Worm (Caenorhabditis elegans) whole organism, late embryonic: Measurements from ENCODE around the gene C49C3.7.
"Not testable (repeated sequence)": the region's sequence is repeated elsewhere in the genome, so short reads cannot be mapped to it uniquely, and the experiment has no call there.

Experiments used
- C08G9.2 ChIP-seq: sonication (generic microtip); optimal IDR thresholded peaks from 2 replicates; lab custom pipeline; 2016; ENCODE audit warnings: mild to moderate bottlenecking, missing genetic modification characterization, moderate library complexity, missing compliant biosample characterization
- K09A11.1 ChIP-seq: sonication (generic microtip); optimal IDR thresholded peaks from 2 replicates; lab custom pipeline; 2017; ENCODE audit warnings: antibody characterized with exemption, mild to moderate bottlenecking, missing genetic modification characterization, missing compliant biosample characterization; ENCODE audit not compliant: insufficient read depth
- T23F11.4 ChIP-seq: fragments of 200-800 bp; sonication (Bioruptor generic); optimal IDR thresholded peaks from 2 replicates; lab custom pipeline; 2018; ENCODE audit warnings: mild to moderate bottlenecking, missing genetic modification characterization, missing compliant biosample characterization
- Y22D7AL.16 ChIP-seq: sonication (generic microtip); optimal IDR thresholded peaks from 2 replicates; lab custom pipeline; 2016; ENCODE audit warnings: missing genetic modification characterization, missing compliant biosample characterization
- ceh-18 ChIP-seq: sonication (generic microtip); optimal IDR thresholded peaks from 2 replicates; lab custom pipeline; 2016; ENCODE audit warnings: missing genetic modification characterization, missing compliant biosample characterization
- ceh-24 ChIP-seq: sonication (generic microtip); optimal IDR thresholded peaks from 2 replicates; lab custom pipeline; 2016; ENCODE audit warnings: mild to moderate bottlenecking, missing genetic modification characterization, missing compliant biosample characterization
- ceh-30 ChIP-seq: fragments of 150-350 bp; optimal IDR thresholded peaks from 2 replicates; lab custom pipeline; 2014; ENCODE audit warnings: missing biosample characterization, missing genetic modification characterization
- ceh-31 ChIP-seq: sonication (generic microtip); optimal IDR thresholded peaks from 2 replicates; lab custom pipeline; 2016; ENCODE audit warnings: missing genetic modification characterization, missing compliant biosample characterization
- ceh-45 ChIP-seq: fragments of 200-800 bp; sonication (Bioruptor generic); IDR thresholded peaks from 2 replicates; pipeline ENCODE4 v1.3.6; 2022; ENCODE audit warnings: missing genetic modification reagents, missing genetic modification characterization, missing compliant biosample characterization
- che-1 ChIP-seq: sonication (generic microtip); optimal IDR thresholded peaks from 2 replicates; lab custom pipeline; 2016; ENCODE audit warnings: mild to moderate bottlenecking, missing genetic modification characterization, missing compliant biosample characterization
- dve-1 ChIP-seq: sonication (generic microtip); optimal IDR thresholded peaks from 2 replicates; lab custom pipeline; 2017; ENCODE audit warnings: antibody characterized with exemption, mild to moderate bottlenecking, missing genetic modification characterization, missing compliant biosample characterization
- elt-2 ChIP-seq: sonication (generic microtip); optimal IDR thresholded peaks from 2 replicates; lab custom pipeline; 2016; ENCODE audit warnings: missing genetic modification reagents, missing genetic modification characterization, missing compliant biosample characterization
- fkh-6 ChIP-seq: sonication (generic microtip); optimal IDR thresholded peaks from 2 replicates; lab custom pipeline; 2016; ENCODE audit warnings: missing genetic modification characterization, missing compliant biosample characterization
- gmeb-2 ChIP-seq: sonication (generic microtip); optimal IDR thresholded peaks from 2 replicates; lab custom pipeline; 2016; ENCODE audit warnings: missing genetic modification characterization, inconsistent platforms, missing compliant biosample characterization
- hlh-13 ChIP-seq: fragments of 200-800 bp; sonication (Bioruptor generic); optimal IDR thresholded peaks from 2 replicates; lab custom pipeline; 2018; ENCODE audit warnings: mild to moderate bottlenecking, missing genetic modification characterization, missing compliant biosample characterization
- lim-6 ChIP-seq: sonication (generic microtip); optimal IDR thresholded peaks from 2 replicates; lab custom pipeline; 2016; ENCODE audit warnings: missing genetic modification characterization, missing compliant biosample characterization
- nfya-1 ChIP-seq: sonication (generic microtip); optimal IDR thresholded peaks from 2 replicates; lab custom pipeline; 2017; ENCODE audit warnings: missing genetic modification characterization, mild to moderate bottlenecking, missing compliant biosample characterization, antibody characterized with exemption, moderate library complexity
- nhr-11 ChIP-seq: fragments of 150-350 bp; optimal IDR thresholded peaks from 2 replicates; lab custom pipeline; 2014; ENCODE audit warnings: missing biosample characterization, missing genetic modification characterization
- odd-2 ChIP-seq: sonication (generic microtip); optimal IDR thresholded peaks from 2 replicates; lab custom pipeline; 2017; ENCODE audit warnings: antibody characterized with exemption, mild to moderate bottlenecking, missing genetic modification characterization, missing compliant biosample characterization
- pax-1 ChIP-seq: fragments of 150-350 bp; optimal IDR thresholded peaks from 2 replicates; lab custom pipeline; 2014; ENCODE audit warnings: missing biosample characterization, missing genetic modification characterization
- pha-4 ChIP-seq: fragments of 150-350 bp; optimal IDR thresholded peaks from 2 replicates; lab custom pipeline; 2018; ENCODE audit warnings: missing biosample characterization, missing genetic modification reagents, missing genetic modification characterization
- pqm-1 ChIP-seq: sonication (generic microtip); optimal IDR thresholded peaks from 2 replicates; lab custom pipeline; 2016; ENCODE audit warnings: missing genetic modification characterization, missing compliant biosample characterization
- pros-1 ChIP-seq: fragments of 150-350 bp; optimal IDR thresholded peaks from 2 replicates; lab custom pipeline; 2014; ENCODE audit warnings: missing biosample characterization, missing genetic modification reagents, missing genetic modification characterization
- ref-2 ChIP-seq: sonication (generic microtip); optimal IDR thresholded peaks from 2 replicates; lab custom pipeline; 2016; ENCODE audit warnings: missing genetic modification characterization, missing compliant biosample characterization
- sox-2 ChIP-seq: fragments of 200-800 bp; sonication (Bioruptor generic); IDR thresholded peaks from 2 replicates; pipeline ENCODE4 v1.3.6; 2022; ENCODE audit warnings: missing genetic modification reagents, missing genetic modification characterization, missing compliant biosample characterization
- tbx-2 ChIP-seq: sonication (generic microtip); optimal IDR thresholded peaks from 2 replicates; lab custom pipeline; 2016; ENCODE audit warnings: missing genetic modification characterization, missing compliant biosample characterization
- tbx-7 ChIP-seq: sonication (generic microtip); optimal IDR thresholded peaks from 2 replicates; lab custom pipeline; 2016; ENCODE audit warnings: missing genotype, missing genetic modification characterization, missing compliant biosample characterization
- ttx-3 ChIP-seq: sonication (generic microtip); optimal IDR thresholded peaks from 2 replicates; lab custom pipeline; 2016; ENCODE audit warnings: missing genetic modification reagents, missing genetic modification characterization, missing compliant biosample characterization
- unc-42 ChIP-seq: sonication (generic microtip); optimal IDR thresholded peaks from 2 replicates; lab custom pipeline; 2016; ENCODE audit warnings: missing genotype, missing genetic modification characterization, missing compliant biosample characterization
- zip-5 ChIP-seq: sonication (generic microtip); optimal IDR thresholded peaks from 2 replicates; lab custom pipeline; 2016; ENCODE audit warnings: missing genetic modification characterization, missing compliant biosample characterization

C49C3.7 gene

DNA sequence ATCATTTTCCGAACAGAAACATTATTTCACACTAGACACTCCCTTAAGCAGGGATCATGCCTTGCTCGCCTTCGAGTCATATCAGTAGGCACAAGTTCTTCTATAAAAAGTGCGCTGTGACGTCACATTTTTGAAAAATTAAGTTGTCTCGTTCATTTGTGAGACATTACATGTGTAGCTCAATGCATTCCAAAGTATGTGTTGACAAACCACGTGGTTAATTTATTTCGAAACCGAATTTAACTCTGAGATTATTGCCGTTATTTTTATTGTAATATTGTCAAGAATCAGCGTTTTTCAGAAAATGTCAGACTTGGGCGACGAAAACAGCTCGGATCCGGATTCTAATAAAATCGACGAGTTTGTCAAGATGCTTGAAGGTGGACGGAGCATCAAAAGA lies 37.9 kb upstream of the C49C3.7 start, which contains the start of gene T28F3.5:
TSS of gene T28F3.5 (plus strand) at position 301 of the 400 bp plus-strand sequence.
- TF ChIP-seq pros-1 (tag; lab: Kevin White, UChicago), result no peak
- no peak for TF ChIP-seq odd-2 (tag; lab: Kevin White, UChicago)
- TF ChIP-seq Y22D7AL.16 (tag; lab: Kevin White, UChicago), result no peak
- no peak for TF ChIP-seq ceh-30 (tag; lab: Kevin White, UChicago)
- no peak for TF ChIP-seq hlh-13 (GFP tag; lab: Kevin White, UChicago)
- TF ChIP-seq nhr-11, result no peak

DNA sequence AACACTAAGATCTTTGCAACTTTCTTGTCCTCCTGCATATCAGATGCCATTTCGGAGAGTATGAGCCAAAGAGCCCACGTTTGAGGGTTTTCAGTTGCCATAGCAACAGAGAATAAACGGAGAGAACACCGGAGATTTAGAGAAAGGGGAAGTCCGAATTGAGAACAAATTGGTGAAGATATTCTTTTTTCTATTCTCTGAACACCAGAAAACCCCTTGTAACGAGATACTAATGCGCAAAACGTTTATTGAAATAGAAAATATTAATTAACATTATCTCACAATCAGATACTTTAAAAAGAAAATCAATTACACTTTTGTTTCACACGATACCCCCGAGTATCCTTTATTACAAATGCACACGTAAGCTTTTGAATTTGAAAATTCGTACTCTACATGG lies 30.4 kb upstream of the C49C3.7 start, which contains the start of gene ifta-2:
TSS of gene ifta-2 (minus strand) at position 101 of the 400 bp plus-strand sequence.
- TF ChIP-seq tbx-7 (no peak), pqm-1 (tag; lab: Kevin White, UChicago) (no peak)

DNA sequence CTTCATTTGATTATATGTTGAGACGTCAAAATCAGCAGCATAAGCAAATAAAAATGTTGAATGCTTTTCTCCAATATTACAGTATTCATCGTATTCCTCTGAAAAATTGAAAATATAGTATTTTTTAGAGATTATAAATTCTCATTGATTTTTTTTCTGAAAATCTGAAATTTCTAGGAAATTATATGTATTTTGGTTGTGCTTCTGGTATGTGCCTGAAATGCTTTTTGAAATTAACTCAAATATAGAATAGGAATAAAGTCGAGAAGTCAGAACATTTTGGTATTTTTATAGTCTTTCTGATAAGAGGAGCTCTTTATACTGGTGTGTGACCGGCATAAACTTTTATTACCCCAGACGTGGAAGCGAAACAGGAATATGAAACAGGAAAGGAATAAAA lies 25.1 kb upstream of the C49C3.7 start, which contains the start of gene T28F3.8:
TSS of gene T28F3.8 (minus strand) at position 101 of the 400 bp plus-strand sequence.
- not testable (repeated sequence) for TF ChIP-seq pha-4, ref-2, che-1 (tag; lab: Kevin White, UChicago)

DNA sequence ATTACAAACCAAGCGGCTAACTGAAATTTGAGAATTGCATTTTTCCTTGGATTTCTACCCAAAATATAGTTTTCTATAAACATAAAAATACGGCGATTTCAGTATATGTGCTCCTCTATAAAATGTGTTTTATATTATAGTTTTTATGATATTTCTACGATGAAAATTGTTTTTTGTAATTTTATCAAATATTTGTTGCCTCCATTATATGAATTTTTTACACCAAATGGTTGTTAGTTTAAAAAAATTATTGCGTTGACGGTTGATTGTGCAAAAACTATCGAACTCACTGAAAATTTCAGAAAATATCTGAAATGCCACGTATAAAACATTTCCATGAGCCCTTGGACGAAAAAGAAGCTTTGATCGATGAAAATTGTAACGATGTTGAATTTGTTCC lies 24.1 kb upstream of the C49C3.7 start, which contains the start of gene T28F3.9:
TSS of gene T28F3.9 (plus strand) at position 301 of the 400 bp plus-strand sequence.
- TF ChIP-seq sox-2 (no peak), dve-1 (tag; lab: Kevin White, UChicago) (no peak), Y22D7AL.16 (tag; lab: Kevin White, UChicago) (no peak), pqm-1 (tag; lab: Kevin White, UChicago) (no peak), odd-2 (tag; lab: Kevin White, UChicago) (no peak), K09A11.1 (tag; lab: Kevin White, UChicago) (no peak), ttx-3 (no peak), unc-42 (tag; lab: Kevin White, UChicago) (no peak), tbx-2 (tag; lab: Kevin White, UChicago) (no peak), ceh-18 (no peak), ceh-31 (tag; lab: Kevin White, UChicago) (no peak), fkh-6 (tag; lab: Kevin White, UChicago) (no peak), ceh-24 (tag; lab: Kevin White, UChicago) (no peak)

DNA sequence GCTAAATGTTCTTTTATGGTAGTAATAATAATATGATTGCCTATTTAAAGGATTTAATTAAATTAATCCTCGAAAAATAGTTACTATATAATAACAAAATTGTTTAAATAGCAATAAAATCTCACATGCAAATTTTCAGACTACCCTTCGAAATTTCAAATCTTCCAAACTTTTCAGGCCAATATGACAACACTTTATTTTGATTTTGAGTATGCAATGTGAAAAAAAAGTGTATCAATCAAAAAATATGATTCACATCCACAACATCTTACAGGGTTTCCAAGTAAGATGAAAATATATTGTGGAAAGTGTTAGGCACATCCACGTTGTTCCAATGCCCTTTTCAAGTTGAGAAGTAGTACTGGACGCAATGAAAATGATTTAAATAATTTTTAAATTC lies 20.5 kb upstream of the C49C3.7 start, which contains the start of gene snf-9:
TSS of gene snf-9 (plus strand) at position 301 of the 400 bp plus-strand sequence.
- TF ChIP-seq lim-6 (tag; lab: Kevin White, UChicago) (no peak), odd-2 (tag; lab: Kevin White, UChicago) (no peak), ceh-31 (tag; lab: Kevin White, UChicago) (no peak), elt-2 (no peak), pax-1 (tag; lab: Kevin White, UChicago) (no peak), zip-5 (tag; lab: Kevin White, UChicago) (no peak), nhr-11 (no peak), K09A11.1 (tag; lab: Kevin White, UChicago) (no peak)

DNA sequence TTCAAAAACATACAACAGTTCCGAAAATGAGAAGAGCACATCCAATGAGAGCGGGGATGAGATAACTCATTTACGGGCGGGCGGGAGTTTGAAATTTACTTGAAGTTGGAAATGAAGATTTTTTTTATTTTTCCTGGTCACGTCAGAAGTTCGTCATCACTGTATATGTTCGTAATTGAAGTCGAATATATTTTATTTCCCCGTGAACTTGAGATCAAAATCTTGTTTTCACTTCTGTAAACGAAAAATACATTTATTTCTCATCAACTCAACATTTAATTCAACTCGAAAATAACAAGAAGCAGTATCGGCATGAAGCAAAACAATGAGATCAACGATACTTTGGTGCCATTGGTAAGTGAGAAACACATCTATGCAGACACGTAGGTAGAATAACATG lies 16.0 kb upstream of the C49C3.7 start, which contains the start of gene C49C3.20:
TSS of gene C49C3.20 (minus strand) at position 101 of the 400 bp plus-strand sequence.
- no peak for TF ChIP-seq ttx-3

DNA sequence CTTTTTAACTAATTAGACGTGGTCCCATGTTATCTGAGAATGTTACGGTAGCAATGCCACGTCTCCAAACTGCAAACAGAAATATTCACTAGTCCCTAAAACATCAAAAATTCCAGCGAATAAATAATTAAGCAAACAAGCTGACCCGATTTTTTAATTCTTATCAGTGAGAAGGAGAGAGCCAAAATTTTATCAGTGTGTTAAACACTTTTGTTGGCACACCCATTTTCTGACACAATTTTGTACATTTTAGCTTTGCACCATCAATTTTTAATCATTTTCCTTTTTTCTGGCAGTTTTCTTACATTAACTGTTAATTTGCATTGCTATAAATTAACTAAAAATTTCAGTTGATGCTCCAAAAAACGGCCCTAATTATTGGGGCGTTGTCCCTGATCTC lies 11.9 kb upstream of the C49C3.7 start, which contains the start of gene C49C3.4:
TSS of gene C49C3.4 (plus strand) at position 351 of the 400 bp plus-strand sequence.
- no peak for TF ChIP-seq gmeb-2 (tag; lab: Kevin White, UChicago)
- no peak for TF ChIP-seq Y22D7AL.16 (tag; lab: Kevin White, UChicago)
- TF ChIP-seq ceh-45 (GFP tag; lab: Robert Waterston, UW), result no peak
- TF ChIP-seq unc-42 (tag; lab: Kevin White, UChicago), result no peak
- no peak for TF ChIP-seq C08G9.2 (tag; lab: Kevin White, UChicago)
- no peak for TF ChIP-seq sox-2
- TF ChIP-seq pha-4 (tag; lab: Kevin White, UChicago), result no peak
- no peak for TF ChIP-seq T23F11.4 (GFP tag; lab: Kevin White, UChicago)
- TF ChIP-seq che-1 (tag; lab: Kevin White, UChicago), result no peak
- TF ChIP-seq lim-6 (tag; lab: Kevin White, UChicago), result no peak
- TF ChIP-seq fkh-6 (tag; lab: Kevin White, UChicago), result no peak
- no peak for TF ChIP-seq nfya-1
